Worm (Caenorhabditis elegans) whole organism, L4 larva: ENCODE measurements around the gene F32D1.7.

Experiments
- D1046.2 ChIP-seq: fragments of 200-800 bp; sonication (Bioruptor generic); IDR thresholded peaks from 2 replicates; pipeline ENCODE4 v1.3.6; 2022; ENCODE audit warnings: missing genetic modification characterization, missing compliant biosample characterization
- F37D6.2 ChIP-seq: sonication (generic microtip); optimal IDR thresholded peaks from 2 replicates; lab custom pipeline; 2016; ENCODE audit warnings: mild to moderate bottlenecking, missing genetic modification characterization, missing compliant biosample characterization
- R02D3.7 ChIP-seq: fragments of 150-350 bp; sonication (generic microtip); optimal IDR thresholded peaks from 3 replicates; lab custom pipeline; 2014; ENCODE audit warnings: missing biosample characterization, missing genetic modification characterization
- Y48G9A.11 ChIP-seq: fragments of 200-800 bp; sonication (Bioruptor generic); IDR thresholded peaks from 2 replicates; pipeline ENCODE4 v1.3.6; 2022; ENCODE audit warnings: missing genetic modification reagents, missing genetic modification characterization, missing compliant biosample characterization
- ceh-28 ChIP-seq: fragments of 150-350 bp; optimal IDR thresholded peaks from 2 replicates; lab custom pipeline; 2014; ENCODE audit warnings: missing biosample characterization, missing genetic modification reagents, missing genetic modification characterization
- fkh-10 ChIP-seq: fragments of 150-350 bp; optimal IDR thresholded peaks from 2 replicates; lab custom pipeline; 2014; ENCODE audit warnings: missing biosample characterization, missing genetic modification reagents, missing genetic modification characterization
- fos-1 ChIP-seq: fragments of 150-350 bp; optimal IDR thresholded peaks from 2 replicates; lab custom pipeline; 2014; ENCODE audit warnings: missing biosample characterization, missing genetic modification characterization
- lim-7 ChIP-seq: fragments of 200-800 bp; sonication (Bioruptor generic); IDR thresholded peaks from 2 replicates; pipeline ENCODE4 v1.3.6; 2022; ENCODE audit warnings: missing genetic modification characterization, missing compliant biosample characterization
- lin-39 ChIP-seq: fragments of 150-350 bp; optimal IDR thresholded peaks from 2 replicates; lab custom pipeline; 2014; ENCODE audit warnings: missing biosample characterization, missing genetic modification reagents, missing genetic modification characterization
- nhr-11 ChIP-seq: fragments of 150-350 bp; optimal IDR thresholded peaks from 2 replicates; lab custom pipeline; 2014; ENCODE audit warnings: missing biosample characterization, missing genetic modification characterization
- pha-4 ChIP-seq, 2 experiments: fragments of 150-350 bp in 1 of 2; fragments of 200-800 bp in 1 of 2; sonication (Bioruptor generic) in 1 of 2; IDR thresholded peaks in 1 of 2; optimal IDR thresholded peaks in 1 of 2; 2 replicates each; pipeline versions ENCODE4 v1.3.6 to Lab custom; 2014 to 2022; ENCODE audit warnings: missing genetic modification characterization in 2 of 2, missing genetic modification reagents in 2 of 2, missing biosample characterization in 1 of 2, missing compliant biosample characterization in 1 of 2
- unc-130 ChIP-seq: sonication (generic microtip); optimal IDR thresholded peaks from 2 replicates; lab custom pipeline; 2016; ENCODE audit warnings: missing genetic modification reagents, missing genetic modification characterization, missing compliant biosample characterization
- unc-62 ChIP-seq, 3 experiments: fragments of 150-350 bp in 1 of 3; sonication (generic microtip); optimal IDR thresholded peaks in 2 of 3; peaks in 1 of 3; 1 replicate in 1 of 3; 2 replicates in 2 of 3; lab custom pipeline; 2014 to 2017; ENCODE audit warnings: missing biosample characterization in 3 of 3, missing genetic modification characterization in 3 of 3, missing genetic modification reagents in 3 of 3, missing genotype in 1 of 3
- ztf-11 ChIP-seq: fragments of 150-350 bp; optimal IDR thresholded peaks from 2 replicates; lab custom pipeline; 2014; ENCODE audit warnings: missing biosample characterization, missing genetic modification characterization

DNA sequence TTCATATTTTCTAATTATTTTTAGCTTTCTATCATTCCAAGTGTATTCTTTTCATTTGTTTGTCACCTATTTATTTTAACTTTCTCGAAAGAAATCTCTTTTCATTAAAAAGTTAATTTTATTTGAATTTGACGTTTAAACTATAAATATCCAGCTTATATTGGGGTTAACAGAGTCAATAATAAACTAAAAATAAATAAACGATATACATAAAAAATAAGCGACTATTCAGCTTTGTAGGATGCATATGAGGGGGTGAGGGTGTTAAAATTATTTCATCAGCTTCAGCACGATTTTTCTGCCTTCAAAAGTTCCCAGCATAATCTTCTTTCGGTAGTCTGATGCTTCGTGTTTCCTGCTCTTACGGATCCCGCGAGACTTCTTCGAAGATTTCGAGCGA lies 2.3 kb downstream of the F32D1.7 start:
- TF ChIP-seq ztf-11 (tag; lab: Kevin White, UChicago) (no peak), lim-7 (GFP tag; lab: Robert Waterston, UW) (no peak), F37D6.2 (tag; lab: Kevin White, UChicago) (no peak), ceh-28 (no peak), R02D3.7 (no peak), nhr-11 (tag; lab: Kevin White, UChicago) (no peak), lin-39 (tag; lab: Kevin White, UChicago) (no peak), unc-62 (GFP tag; optimal IDR thresholded peaks at IDR 0.05 in 1 of 2; lab: Kevin White, UChicago) (no peak), unc-62 (tag; optimal IDR thresholded peaks at IDR 0.05; lab: Kevin White, UChicago) (no peak), D1046.2 (GFP tag; lab: Robert Waterston, UW) (no peak), pha-4 (GFP tag; IDR thresholded peaks at IDR 0.05; lab: Robert Waterston, UW) (no peak), pha-4 (tag; optimal IDR thresholded peaks at IDR 0.05; lab: Kevin White, UChicago) (no peak), unc-130 (GFP tag; lab: Kevin White, UChicago) (no peak), fkh-10 (no peak), Y48G9A.11 (GFP tag; lab: Robert Waterston, UW) (no peak), fos-1 (tag; lab: Kevin White, UChicago) (no peak)
